Worm (Caenorhabditis elegans) whole organism, young adult: Measurements from ENCODE around the gene alg-2.

ENCODE experiments used
- B0336.3 ChIP-seq: fragments of 200-800 bp; sonication (Bioruptor generic); IDR thresholded peaks from 2 replicates; pipeline ENCODE4 v1.3.6; 2022; ENCODE audit warnings: missing genetic modification characterization, missing compliant biosample characterization
- D2030.7 ChIP-seq: fragments of 200-800 bp; sonication (Bioruptor generic); IDR thresholded peaks from 2 replicates; pipeline ENCODE4 v1.3.6; 2022; ENCODE audit warnings: missing genetic modification reagents, missing genetic modification characterization, missing compliant biosample characterization
- F10E7.11 ChIP-seq: sonication (generic microtip); optimal IDR thresholded peaks from 2 replicates; lab custom pipeline; 2017; ENCODE audit warnings: mild to moderate bottlenecking, missing genetic modification characterization, moderate library complexity, missing compliant biosample characterization
- F23B12.7 ChIP-seq: sonication (generic microtip); optimal IDR thresholded peaks from 2 replicates; lab custom pipeline; 2017; ENCODE audit warnings: missing genetic modification characterization, mild to moderate bottlenecking, missing compliant biosample characterization, antibody characterized with exemption, moderate library complexity; ENCODE audit not compliant: insufficient read depth
- F33H1.4 ChIP-seq: fragments of 200-800 bp; sonication (Bioruptor generic); IDR thresholded peaks from 2 replicates; pipeline ENCODE4 v1.3.6; 2022; ENCODE audit warnings: missing genetic modification reagents, missing genetic modification characterization, missing compliant biosample characterization
- F37B4.10 ChIP-seq: fragments of 200-800 bp; sonication (Bioruptor generic); IDR thresholded peaks from 2 replicates; pipeline ENCODE4 v1.3.6; 2022; ENCODE audit warnings: missing genetic modification characterization, missing compliant biosample characterization
- K11D2.4 ChIP-seq: fragments of 200-800 bp; sonication (Bioruptor generic); IDR thresholded peaks from 2 replicates; pipeline ENCODE4 v1.3.6; 2022; ENCODE audit warnings: missing genetic modification reagents, missing genetic modification characterization, missing compliant biosample characterization
- T07F8.4 ChIP-seq: sonication (generic microtip); optimal IDR thresholded peaks from 2 replicates; lab custom pipeline; 2016; ENCODE audit warnings: mild to moderate bottlenecking, missing genetic modification characterization, moderate library complexity, missing compliant biosample characterization
- Y56A3A.18 ChIP-seq: fragments of 200-800 bp; sonication (Bioruptor generic); IDR thresholded peaks from 2 replicates; pipeline ENCODE4 v1.3.6; 2022; ENCODE audit warnings: missing genetic modification reagents, missing genetic modification characterization, missing compliant biosample characterization
- Y79H2A.3 ChIP-seq: fragments of 200-800 bp; sonication (Bioruptor generic); conservative IDR thresholded peaks from 2 replicates; pipeline ENCODE4 v1.3.6; 2022; ENCODE audit warnings: missing genetic modification reagents, missing genetic modification characterization, missing compliant biosample characterization
- Y95B8A.8 ChIP-seq: fragments of 200-800 bp; sonication (Bioruptor generic); IDR thresholded peaks from 2 replicates; pipeline ENCODE4 v1.3.6; 2022; ENCODE audit warnings: missing genetic modification reagents, missing genetic modification characterization, missing compliant biosample characterization
- ZK185.1 ChIP-seq: sonication (generic microtip); optimal IDR thresholded peaks from 2 replicates; lab custom pipeline; 2016; ENCODE audit warnings: mild to moderate bottlenecking, missing genetic modification characterization, missing compliant biosample characterization; ENCODE audit not compliant: poor library complexity, severe bottlenecking
- atf-7 ChIP-seq: sonication (generic microtip); optimal IDR thresholded peaks from 2 replicates; lab custom pipeline; 2017; ENCODE audit warnings: mild to moderate bottlenecking, missing genetic modification characterization, missing compliant biosample characterization
- athp-1 ChIP-seq: sonication (generic microtip); optimal IDR thresholded peaks from 2 replicates; lab custom pipeline; 2017; ENCODE audit warnings: mild to moderate bottlenecking, missing genetic modification characterization, missing compliant biosample characterization
- cebp-2 ChIP-seq: fragments of 200-800 bp; sonication (Bioruptor generic); IDR thresholded peaks from 2 replicates; pipeline ENCODE4 v1.3.6; 2022; ENCODE audit warnings: missing genetic modification characterization, missing compliant biosample characterization
- ceh-100 ChIP-seq: fragments of 200-800 bp; sonication (Bioruptor generic); IDR thresholded peaks from 2 replicates; pipeline ENCODE4 v1.3.6; 2022; ENCODE audit warnings: missing genetic modification reagents, missing genetic modification characterization, missing compliant biosample characterization
- ceh-79 ChIP-seq: sonication (generic microtip); optimal IDR thresholded peaks from 2 replicates; lab custom pipeline; 2017; ENCODE audit warnings: mild to moderate bottlenecking, missing genetic modification characterization, missing compliant biosample characterization
- die-1 ChIP-seq: sonication (generic microtip); optimal IDR thresholded peaks from 2 replicates; lab custom pipeline; 2016; ENCODE audit warnings: missing genotype, mild to moderate bottlenecking, missing genetic modification characterization, missing compliant biosample characterization
- dpl-1 ChIP-seq: fragments of 150-350 bp; optimal IDR thresholded peaks from 2 replicates; lab custom pipeline; 2014; ENCODE audit warnings: missing biosample characterization, missing genetic modification reagents, missing genetic modification characterization
- efl-1 ChIP-seq: fragments of 150-350 bp; optimal IDR thresholded peaks from 2 replicates; lab custom pipeline; 2014; ENCODE audit warnings: missing biosample characterization, missing genetic modification reagents, missing genetic modification characterization
- egl-18 ChIP-seq: fragments of 200-800 bp; sonication (Bioruptor generic); IDR thresholded peaks from 2 replicates; pipeline ENCODE4 v1.3.6; 2022; ENCODE audit warnings: missing genetic modification reagents, missing genetic modification characterization, missing compliant biosample characterization
- egrh-3 ChIP-seq: fragments of 200-800 bp; sonication (Bioruptor generic); IDR thresholded peaks from 2 replicates; pipeline ENCODE4 v1.3.6; 2022; ENCODE audit warnings: missing genetic modification reagents, missing genetic modification characterization, missing compliant biosample characterization
- ets-4 ChIP-seq: fragments of 200-800 bp; sonication (Bioruptor generic); optimal IDR thresholded peaks from 2 replicates; lab custom pipeline; 2018; ENCODE audit warnings: mild to moderate bottlenecking, missing genetic modification characterization, missing compliant biosample characterization
- gei-17 ChIP-seq: fragments of 200-800 bp; sonication (Bioruptor generic); optimal IDR thresholded peaks from 2 replicates; lab custom pipeline; 2018; ENCODE audit warnings: mild to moderate bottlenecking, missing genetic modification characterization, missing compliant biosample characterization
- him-1 ChIP-seq: sonication (generic microtip); optimal IDR thresholded peaks from 2 replicates; lab custom pipeline; 2016; ENCODE audit warnings: missing genotype, missing genetic modification reagents, missing genetic modification characterization, missing compliant biosample characterization
- hlh-12 ChIP-seq: sonication (generic microtip); optimal IDR thresholded peaks from 2 replicates; lab custom pipeline; 2016; ENCODE audit warnings: missing genetic modification characterization, missing compliant biosample characterization
- hmg-1.2 ChIP-seq: fragments of 200-800 bp; sonication (Bioruptor generic); IDR thresholded peaks from 2 replicates; pipeline ENCODE4 v1.3.6; 2022; ENCODE audit warnings: missing genetic modification reagents, missing genetic modification characterization, missing compliant biosample characterization
- hmg-20 ChIP-seq: fragments of 200-800 bp; sonication (Bioruptor generic); IDR thresholded peaks from 2 replicates; pipeline ENCODE4 v1.3.6; 2022; ENCODE audit warnings: missing genetic modification reagents, missing genetic modification characterization, missing compliant biosample characterization
- hrde-1 ChIP-seq: sonication (generic microtip); optimal IDR thresholded peaks from 2 replicates; lab custom pipeline; 2016; ENCODE audit warnings: missing genetic modification characterization, mild to moderate bottlenecking, missing compliant biosample characterization, moderate library complexity, missing genotype, missing genetic modification reagents, borderline replicate concordance
- hsf-1 ChIP-seq: fragments of 200-800 bp; sonication (Bioruptor generic); IDR thresholded peaks from 2 replicates; pipeline ENCODE4 v1.3.6; 2022; ENCODE audit warnings: missing genetic modification reagents, missing genetic modification characterization, missing compliant biosample characterization
- let-607 ChIP-seq, 2 experiments: fragments of 200-800 bp in 1 of 2; sonication (Bioruptor generic) in 1 of 2; sonication (generic microtip) in 1 of 2; optimal IDR thresholded peaks; 2 replicates each; lab custom pipeline; 2016 to 2018; ENCODE audit warnings: mild to moderate bottlenecking in 2 of 2, missing compliant biosample characterization in 2 of 2, missing genetic modification characterization in 2 of 2, moderate library complexity in 2 of 2, missing genotype in 1 of 2
- lin-26 ChIP-seq: fragments of 200-800 bp; sonication (Bioruptor generic); IDR thresholded peaks from 2 replicates; pipeline ENCODE4 v1.3.6; 2022; ENCODE audit warnings: missing genetic modification reagents, missing genetic modification characterization, missing compliant biosample characterization
- lin-35 ChIP-seq, 3 experiments: fragments of 150-350 bp in 2 of 3; sonication (generic microtip) in 1 of 3; optimal IDR thresholded peaks; 2 replicates each; lab custom pipeline; 2014 to 2018; ENCODE audit warnings: missing biosample characterization in 3 of 3, missing genetic modification characterization in 3 of 3, missing genetic modification reagents in 3 of 3
- lin-54 ChIP-seq: fragments of 200-800 bp; sonication (Bioruptor generic); optimal IDR thresholded peaks from 2 replicates; lab custom pipeline; 2018; ENCODE audit warnings: mild to moderate bottlenecking, missing genetic modification characterization, missing compliant biosample characterization
- madf-3 ChIP-seq: fragments of 200-800 bp; sonication (Bioruptor generic); IDR thresholded peaks from 2 replicates; pipeline ENCODE4 v1.3.6; 2022; ENCODE audit warnings: missing genetic modification reagents, missing genetic modification characterization, missing compliant biosample characterization
- madf-8 ChIP-seq: fragments of 200-800 bp; sonication (Bioruptor generic); conservative IDR thresholded peaks from 2 replicates; pipeline ENCODE4 v1.3.6; 2022; ENCODE audit warnings: missing genetic modification reagents, missing genetic modification characterization, missing compliant biosample characterization
- mel-28 ChIP-seq: sonication (generic microtip); optimal IDR thresholded peaks from 2 replicates; lab custom pipeline; 2016; ENCODE audit warnings: borderline replicate concordance, mild to moderate bottlenecking, missing genetic modification characterization, missing compliant biosample characterization
- mxl-1 ChIP-seq: sonication (generic microtip); optimal IDR thresholded peaks from 2 replicates; lab custom pipeline; 2016; ENCODE audit warnings: missing genetic modification characterization, missing compliant biosample characterization
- nhr-27 ChIP-seq: fragments of 200-800 bp; sonication (Bioruptor generic); optimal IDR thresholded peaks from 2 replicates; lab custom pipeline; 2018; ENCODE audit warnings: mild to moderate bottlenecking, missing genetic modification characterization, moderate library complexity, missing compliant biosample characterization
- nhr-90 ChIP-seq: sonication (generic microtip); optimal IDR thresholded peaks from 2 replicates; lab custom pipeline; 2016; ENCODE audit warnings: missing genotype, mild to moderate bottlenecking, missing genetic modification characterization, missing compliant biosample characterization
- pha-4 ChIP-seq: fragments of 150-350 bp; sonication (generic microtip); optimal IDR thresholded peaks from 2 replicates; lab custom pipeline; 2014; ENCODE audit warnings: missing biosample characterization, missing genetic modification reagents, missing genetic modification characterization
- sea-2 ChIP-seq: fragments of 200-800 bp; sonication (Bioruptor generic); IDR thresholded peaks from 2 replicates; pipeline ENCODE4 v1.3.6; 2022; ENCODE audit warnings: missing genetic modification characterization, missing compliant biosample characterization
- tbp1 ChIP-seq: fragments of 200-800 bp; sonication (Bioruptor generic); optimal IDR thresholded peaks from 2 replicates; lab custom pipeline; 2018; ENCODE audit warnings: mild to moderate bottlenecking, missing genetic modification characterization, missing compliant biosample characterization
- tbx-9 ChIP-seq: sonication (generic microtip); optimal IDR thresholded peaks from 2 replicates; lab custom pipeline; 2016; ENCODE audit warnings: borderline replicate concordance, missing genetic modification characterization, inconsistent platforms, missing compliant biosample characterization
- tlf-1 ChIP-seq: fragments of 200-800 bp; sonication (Bioruptor generic); optimal IDR thresholded peaks from 2 replicates; lab custom pipeline; 2018; ENCODE audit warnings: mild to moderate bottlenecking, missing genetic modification characterization, missing compliant biosample characterization
- ztf-22 ChIP-seq: fragments of 200-800 bp; sonication (Bioruptor generic); optimal IDR thresholded peaks from 2 replicates; lab custom pipeline; 2018; ENCODE audit warnings: mild to moderate bottlenecking, missing genetic modification characterization, moderate library complexity, missing compliant biosample characterization
- ztf-28 ChIP-seq: fragments of 200-800 bp; sonication (Bioruptor generic); IDR thresholded peaks from 2 replicates; pipeline ENCODE4 v1.3.6; 2022; ENCODE audit warnings: missing genetic modification reagents, missing genetic modification characterization, missing compliant biosample characterization
- ztf-3 ChIP-seq: fragments of 200-800 bp; sonication (Bioruptor generic); optimal IDR thresholded peaks from 2 replicates; lab custom pipeline; 2018; ENCODE audit warnings: mild to moderate bottlenecking, missing genetic modification characterization, missing compliant biosample characterization

alg-2 gene

ce11 chrII:872993-873787 is at the start of gene alg-2 (continued):
- TF ChIP-seq F37B4.10 (GFP tag; lab: Robert Waterston, UW) (no peak), mxl-1 (tag; lab: Kevin White, UChicago) (no peak), B0336.3 (GFP tag; lab: Robert Waterston, UW) (peak; percentile 46; the same call in 1 of the 2 replicates), lin-35 (GFP tag; optimal IDR thresholded peaks at IDR 0.05; lab: Kevin White, UChicago) (peak in 1 of 3 experiments; percentile 29), ZK185.1 (tag; lab: Kevin White, UChicago) (no peak), hlh-12 (tag; lab: Kevin White, UChicago) (no peak), atf-7 (no peak), hrde-1 (tag; lab: Kevin White, UChicago) (no peak), Y95B8A.8 (GFP tag; lab: Robert Waterston, UW) (no peak), D2030.7 (GFP tag; lab: Robert Waterston, UW) (peak; percentile 61), gei-17 (GFP tag; lab: Kevin White, UChicago) (no peak), ceh-100 (GFP tag; lab: Robert Waterston, UW) (no peak), madf-8 (GFP tag; lab: Robert Waterston, UW) (peak; percentile 74), lin-26 (GFP tag; lab: Robert Waterston, UW) (no peak), tbx-9 (no peak), dpl-1 (GFP tag; lab: Kevin White, UChicago) (peak; percentile 46), F23B12.7 (tag; lab: Kevin White, UChicago) (peak; percentile 20), tlf-1 (GFP tag; lab: Kevin White, UChicago) (no peak), ztf-28 (GFP tag; lab: Robert Waterston, UW) (no peak), K11D2.4 (no peak), T07F8.4 (no peak), die-1 (peak; percentile 22), hmg-1.2 (GFP tag; lab: Robert Waterston, UW) (peak; percentile 60), Y79H2A.3 (GFP tag; lab: Robert Waterston, UW) (no peak), pha-4 (tag; lab: Kevin White, UChicago) (no peak), F10E7.11 (no peak), egl-18 (GFP tag; lab: Robert Waterston, UW) (no peak), F33H1.4 (no peak), lin-54 (no peak), athp-1 (tag; lab: Kevin White, UChicago) (no peak), nhr-90 (tag; lab: Kevin White, UChicago) (no peak), ztf-3 (GFP tag; lab: Kevin White, UChicago) (no peak), ceh-79 (no peak), ets-4 (GFP tag; lab: Kevin White, UChicago) (no peak), sea-2 (GFP tag; lab: Robert Waterston, UW) (no peak), hmg-20 (no peak), hsf-1 (GFP tag; lab: Robert Waterston, UW) (no peak), madf-3 (GFP tag; lab: Robert Waterston, UW) (no peak), efl-1 (GFP tag; lab: Kevin White, UChicago) (peak; percentile 77), egrh-3 (GFP tag; lab: Robert Waterston, UW) (peak; percentile 79), him-1 (tag; lab: Kevin White, UChicago) (no peak), nhr-27 (tag; lab: Kevin White, UChicago) (no peak), Y56A3A.18 (GFP tag; lab: Robert Waterston, UW) (no peak), tbp1 (GFP tag; lab: Kevin White, UChicago) (no peak), mel-28 (tag; lab: Kevin White, UChicago) (no peak), let-607 (tag; optimal IDR thresholded peaks at IDR 0.05; lab: Kevin White, UChicago) (no peak), ztf-22 (no peak), cebp-2 (GFP tag; lab: Robert Waterston, UW) (no peak)
